Worm (Caenorhabditis elegans) whole organism, L4 larva: Measurements from ENCODE around the gene pqn-63.

ENCODE experiments used
- R02D3.7 ChIP-seq: fragments of 150-350 bp; sonication (generic microtip); optimal IDR thresholded peaks from 3 replicates; lab custom pipeline; 2014; ENCODE audit warnings: missing biosample characterization, missing genetic modification characterization
- ceh-44 ChIP-seq: fragments of 200-800 bp; sonication (Bioruptor generic); IDR thresholded peaks from 2 replicates; pipeline ENCODE4 v1.3.6; 2022; ENCODE audit warnings: missing genetic modification reagents, missing genetic modification characterization, missing compliant biosample characterization

DNA sequence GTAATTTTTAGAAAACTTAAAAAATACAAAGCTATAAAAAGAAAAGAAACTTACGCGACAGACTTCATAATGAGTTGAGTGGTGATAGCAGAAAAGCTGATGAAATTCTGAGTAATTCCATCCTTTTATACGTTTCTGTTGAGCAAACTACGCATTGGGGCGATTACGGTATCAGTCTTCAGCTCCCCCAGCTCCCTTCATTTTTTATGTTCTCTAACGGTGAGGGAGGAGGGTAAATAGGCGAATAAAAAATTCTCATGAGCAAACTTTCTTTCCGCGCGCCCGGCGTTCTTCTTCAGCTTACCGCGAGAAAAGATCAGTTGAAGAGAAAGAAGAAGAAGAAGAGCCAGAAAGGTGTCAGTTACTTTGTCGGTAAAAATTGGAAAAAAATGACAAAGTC, 3.1 kb downstream of the pqn-63 start, which contains the start of gene idpc-7:
- TF ChIP-seq ceh-44 (GFP tag; lab: Robert Waterston, UW), result no peak
- TF ChIP-seq R02D3.7 (tag; lab: Kevin White, UChicago), result no peak
